Worm (Caenorhabditis elegans): ENCODE data around the gene C54C6.7.

The C54C6.7 gene

DNA sequence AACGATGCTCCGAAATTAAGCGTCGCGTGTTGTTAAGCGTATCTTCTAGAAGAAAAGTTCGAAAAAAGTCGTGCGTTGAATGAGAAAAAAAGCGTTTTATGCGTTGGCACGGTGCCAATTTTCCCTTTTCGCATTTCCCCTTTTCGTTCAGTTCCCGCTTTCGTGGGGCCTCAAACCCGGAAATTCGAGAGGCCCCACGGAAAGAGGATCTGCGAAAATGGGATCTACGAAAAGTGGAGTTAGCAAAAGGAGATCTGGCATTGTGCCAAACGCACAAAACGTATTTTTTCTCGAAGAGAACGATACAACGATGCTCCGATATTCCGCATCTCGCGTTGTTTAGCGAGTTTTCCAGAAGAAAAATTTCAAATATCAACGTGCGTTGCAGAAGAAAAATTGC is 46.4 kb downstream of the C54C6.7 start (continued):
- TF ChIP-seq alr-1 (tag; optimal IDR thresholded peaks at IDR 0.05; ENCODE audit: borderline replicate concordance) (no peak), nhr-85 (tag) (no peak), C34B4.2 (tag; optimal IDR thresholded peaks at IDR 0.05) (no peak), ztf-11 (tag; optimal IDR thresholded peaks at IDR 0.05) (peak in 1 of 2 experiments; percentile 54), ets-5 (GFP tag; IDR thresholded peaks at IDR 0.05) (no peak), pag-3 (tag; optimal IDR thresholded peaks at IDR 0.05; ENCODE audit: borderline replicate concordance, insufficient read depth) (no peak), blmp-1 (tag; optimal IDR thresholded peaks at IDR 0.05) (no peak), mdl-1 (tag; optimal IDR thresholded peaks at IDR 0.05) (no peak), nhr-76 (tag; optimal IDR thresholded peaks at IDR 0.05) (no peak), nhr-84 (tag; optimal IDR thresholded peaks at IDR 0.05) (no peak), dsc-1 (tag; optimal IDR thresholded peaks at IDR 0.05) (no peak), sptf-1 (tag; optimal IDR thresholded peaks at IDR 0.05) (no peak), nhr-47 (tag; optimal IDR thresholded peaks at IDR 0.05) (peak; percentile 52), lir-3 (tag; optimal IDR thresholded peaks at IDR 0.05; ENCODE audit: poor library complexity) (no peak), nhr-19 (GFP tag; conservative IDR thresholded peaks at IDR 0.05) (peak; percentile 40; the same call in 1 of the 2 replicates), nhr-237 (tag; optimal IDR thresholded peaks at IDR 0.05) (no peak), lin-13 (GFP tag; optimal IDR thresholded peaks at IDR 0.05) (no peak), ceh-90 (tag; optimal IDR thresholded peaks at IDR 0.05) (no peak), grh-1 (GFP tag; IDR thresholded peaks at IDR 0.05) (no peak), sup-37 (GFP tag; optimal IDR thresholded peaks at IDR 0.05) (no peak), snpc-4 (tag; optimal IDR thresholded peaks at IDR 0.05) (no peak), unc-30 (tag; optimal IDR thresholded peaks at IDR 0.05) (no peak), F16B12.6 (tag; optimal IDR thresholded peaks at IDR 0.05) (no peak), ceh-82 (tag; optimal IDR thresholded peaks at IDR 0.05) (peak in 2 of 3 experiments; percentile 5 to 18), hlh-17 (GFP tag; optimal IDR thresholded peaks at IDR 0.05; ENCODE audit: borderline replicate concordance) (no peak), snu-23 (GFP tag; optimal IDR thresholded peaks at IDR 0.05) (no peak), egl-13 (tag; optimal IDR thresholded peaks at IDR 0.05) (no peak), rnt-1 (tag; optimal IDR thresholded peaks at IDR 0.05) (peak; percentile 60), mab-9 (GFP tag; IDR thresholded peaks at IDR 0.05) (no peak), lin-35 (GFP tag; optimal IDR thresholded peaks at IDR 0.05) (no peak), C04F5.9 (tag; optimal IDR thresholded peaks at IDR 0.05) (no peak), lin-14 (GFP tag; optimal IDR thresholded peaks at IDR 0.05) (no peak), dpl-1 (GFP tag; optimal IDR thresholded peaks at IDR 0.05) (no peak), sox-4 (tag; optimal IDR thresholded peaks at IDR 0.05) (no peak), swsn-7 (tag; optimal IDR thresholded peaks at IDR 0.05) (peak; percentile 3), irx-1 (tag; optimal IDR thresholded peaks at IDR 0.05) (no peak), zip-4 (GFP tag; optimal IDR thresholded peaks at IDR 0.05) (no peak), nhr-71 (tag; optimal IDR thresholded peaks at IDR 0.05) (peak; percentile 33), ceh-63 (GFP tag; optimal IDR thresholded peaks at IDR 0.05) (peak; percentile 20), fkh-8 (tag; optimal IDR thresholded peaks at IDR 0.05) (peak; percentile 23), nhr-11 (tag; optimal IDR thresholded peaks at IDR 0.05) (no peak), fkh-4 (tag; optimal IDR thresholded peaks at IDR 0.05; ENCODE audit: borderline replicate concordance) (no peak), jun-1 (tag; optimal IDR thresholded peaks at IDR 0.05) (no peak), lsy-2 (tag; optimal IDR thresholded peaks at IDR 0.05) (peak in 1 of 2 experiments; percentile 18), efl-3 (GFP tag; optimal IDR thresholded peaks at IDR 0.05) (no peak), vab-15 (tag; optimal IDR thresholded peaks at IDR 0.05) (peak; percentile 65), lin-39 (tag; optimal IDR thresholded peaks at IDR 0.05) (no peak), Y116A8C.19 (tag; optimal IDR thresholded peaks at IDR 0.05; ENCODE audit: borderline replicate concordance) (no peak), ztf-4 (tag; optimal IDR thresholded peaks at IDR 0.05) (no peak), unc-86 (tag; optimal IDR thresholded peaks at IDR 0.05) (peak; percentile 31), unc-62 (GFP tag; optimal IDR thresholded peaks at IDR 0.05) (no peak)
